Worm (Caenorhabditis elegans) whole organism, early embryonic: Measurements from ENCODE around the gene Y37H2A.12.

Experiments
- B0310.2 ChIP-seq: sonication (generic microtip); optimal IDR thresholded peaks from 2 replicates; lab custom pipeline; 2016; ENCODE audit warnings: mild to moderate bottlenecking, missing genetic modification characterization, missing compliant biosample characterization
- F13C5.2 ChIP-seq: sonication (generic microtip); optimal IDR thresholded peaks from 2 replicates; lab custom pipeline; 2017; ENCODE audit warnings: mild to moderate bottlenecking, missing genetic modification characterization, inconsistent platforms, missing compliant biosample characterization
- aly-1 ChIP-seq: sonication (generic microtip); optimal IDR thresholded peaks from 2 replicates; lab custom pipeline; 2016; ENCODE audit warnings: missing genetic modification characterization, missing compliant biosample characterization
- ama-1 ChIP-seq: fragments of 150-350 bp; optimal IDR thresholded peaks from 2 replicates; lab custom pipeline; 2014
- flt-1 ChIP-seq: fragments of 200-800 bp; sonication (Bioruptor generic); IDR thresholded peaks from 2 replicates; pipeline ENCODE4 v1.3.6; 2022; ENCODE audit warnings: missing genetic modification characterization, missing compliant biosample characterization
- hmg-4 ChIP-seq: fragments of 200-800 bp; sonication (Bioruptor generic); optimal IDR thresholded peaks from 2 replicates; lab custom pipeline; 2018; ENCODE audit warnings: mild to moderate bottlenecking, missing genetic modification characterization, missing compliant biosample characterization
- hnd-1 ChIP-seq: sonication (generic microtip); optimal IDR thresholded peaks from 2 replicates; lab custom pipeline; 2016; ENCODE audit warnings: missing genetic modification characterization, missing compliant biosample characterization
- pes-1 ChIP-seq: fragments of 200-800 bp; sonication (Bioruptor generic); IDR thresholded peaks from 2 replicates; pipeline ENCODE4 v1.3.6; 2022; ENCODE audit warnings: missing genetic modification reagents, missing genetic modification characterization, missing compliant biosample characterization
- sea-1 ChIP-seq: fragments of 200-800 bp; sonication (Bioruptor generic); conservative IDR thresholded peaks from 2 replicates; pipeline ENCODE4 v1.3.6; 2022; ENCODE audit warnings: missing genetic modification characterization, missing compliant biosample characterization
- tbx-37 ChIP-seq: fragments of 200-800 bp; sonication (Bioruptor generic); conservative IDR thresholded peaks from 2 replicates; pipeline ENCODE4 v1.3.6; 2022; ENCODE audit warnings: missing genetic modification reagents, missing genetic modification characterization, missing compliant biosample characterization

- TF ChIP-seq hnd-1 (tag; lab: Kevin White, UChicago) (no peak), ama-1 (lab: Kevin White, UChicago) (no peak), hmg-4 (GFP tag; lab: Kevin White, UChicago) (no peak), sea-1 (GFP tag; lab: Robert Waterston, UW) (no peak), flt-1 (GFP tag; lab: Robert Waterston, UW) (no peak), B0310.2 (tag; lab: Kevin White, UChicago) (no peak), tbx-37 (no peak), aly-1 (tag; lab: Kevin White, UChicago) (no peak), F13C5.2 (tag; lab: Kevin White, UChicago) (no peak), pes-1 (no peak)
These were observed 37.3 kb upstream of the Y37H2A.12 start, which contains the start of gene C14A6.7 for ce11 chrV:18168266-18168665.
